Fruit fly (Drosophila melanogaster): ENCODE measurements around the gene CG15599.

The CG15599 gene

DNA sequence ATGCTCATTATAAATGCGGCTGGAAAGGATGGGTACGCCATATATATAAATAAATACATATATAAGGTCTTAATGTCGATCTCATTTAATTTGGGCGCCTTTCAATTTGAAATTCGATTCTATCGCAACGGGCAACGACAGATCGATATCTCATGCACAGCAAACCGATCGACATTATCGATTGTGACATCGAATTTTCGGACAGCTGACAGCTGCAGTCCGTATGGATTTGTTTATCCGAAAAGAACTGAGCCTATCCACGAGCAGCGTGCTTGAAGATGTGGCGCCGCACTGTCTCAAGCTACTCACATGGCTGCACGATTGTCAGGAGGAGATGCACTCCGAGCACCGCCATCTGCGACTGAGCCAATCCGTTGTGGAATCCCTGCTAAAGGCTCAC, 43.3 kb upstream of the CG15599 start, which contains the start of gene CG8191:
TSS of gene CG8191 (plus strand) at position 211 of the 400 bp plus-strand sequence.
- TF ChIP-seq Sry-β (GFP tag; optimal IDR thresholded peaks at IDR 0.05) (peak; percentile 17), CG6791 (GFP tag; IDR thresholded peaks at IDR 0.05; ENCODE audit: partially characterized antibody) (peak; percentile 86), knrl (GFP tag; IDR thresholded peaks at IDR 0.05; ENCODE audit: partially characterized antibody) (peak; percentile 44; the same call in 2 of the 3 replicates), sim (GFP tag; IDR thresholded peaks at IDR 0.05) (no peak), CG7372 (GFP tag; IDR thresholded peaks at IDR 0.05) (no peak), CG2116 (GFP tag; optimal IDR thresholded peaks at IDR 0.05) (peak; percentile 72), al (GFP tag; IDR thresholded peaks at IDR 0.05) (no peak), CG16813 (GFP tag; IDR thresholded peaks at IDR 0.05; ENCODE audit: partially characterized antibody) (peak; percentile 68), Poxn (GFP tag; IDR thresholded peaks at IDR 0.05) (no peak), MBD-R2 (GFP tag; IDR thresholded peaks at IDR 0.05) (peak; percentile 70), MESR4 (GFP tag; optimal IDR thresholded peaks at IDR 0.05) (peak; percentile 50), CG32532 (GFP tag; IDR thresholded peaks at IDR 0.05) (no peak), CG10209 (GFP tag; optimal IDR thresholded peaks at IDR 0.05) (no peak), Hsf (GFP tag; optimal IDR thresholded peaks at IDR 0.05) (no peak), hbn (GFP tag; IDR thresholded peaks at IDR 0.05; ENCODE audit: partially characterized antibody) (peak; percentile 69), CG17829 (tag; optimal IDR thresholded peaks at IDR 0.05) (peak; percentile 6), sna (GFP tag; IDR thresholded peaks at IDR 0.05; ENCODE audit: partially characterized antibody) (peak; percentile 62), slp2 (GFP tag; optimal IDR thresholded peaks at IDR 0.05) (no peak), Myb (GFP tag; optimal IDR thresholded peaks at IDR 0.05) (peak; percentile 34), sd (tag; optimal IDR thresholded peaks at IDR 0.05) (no peak), CG8924 (tag; optimal IDR thresholded peaks at IDR 0.05) (no peak), CG11696 (GFP tag; IDR thresholded peaks at IDR 0.05) (no peak), zen2 (GFP tag; IDR thresholded peaks at IDR 0.05; ENCODE audit: partially characterized antibody) (peak; percentile 86), HLH3B (GFP tag; IDR thresholded peaks at IDR 0.05) (no peak), dmrt99B (tag; optimal IDR thresholded peaks at IDR 0.05) (no peak), ewg (GFP tag; optimal IDR thresholded peaks at IDR 0.05) (no peak), nerfin-2 (GFP tag; IDR thresholded peaks at IDR 0.05; ENCODE audit: partially characterized antibody) (peak; percentile 73), mld (GFP tag; IDR thresholded peaks at IDR 0.05; ENCODE audit: partially characterized antibody) (peak; percentile 75; the same call in 2 of the 3 replicates), Hr78 (GFP tag; optimal IDR thresholded peaks at IDR 0.05) (no peak), Opbp (GFP tag; IDR thresholded peaks at IDR 0.05; ENCODE audit: partially characterized antibody) (peak; percentile 78; the same call in 2 of the 3 replicates), CG2129 (GFP tag; IDR thresholded peaks at IDR 0.05; ENCODE audit: partially characterized antibody) (peak; percentile 45; the same call in 1 of the 2 replicates), Bgb (GFP tag; IDR thresholded peaks at IDR 0.05; ENCODE audit: partially characterized antibody) (peak; percentile 73), HLH4C (GFP tag; IDR thresholded peaks at IDR 0.05; ENCODE audit: partially characterized antibody) (peak; percentile 82), scrt (GFP tag; optimal IDR thresholded peaks at IDR 0.05) (no peak), ems (GFP tag; optimal IDR thresholded peaks at IDR 0.05) (no peak), Antp (GFP tag; optimal IDR thresholded peaks at IDR 0.05) (no peak), Sry-δ (GFP tag; optimal IDR thresholded peaks at IDR 0.05) (peak; percentile 32), Dek (tag; optimal IDR thresholded peaks at IDR 0.05) (no peak), sqz (GFP tag; optimal IDR thresholded peaks at IDR 0.05) (no peak), D (optimal IDR thresholded peaks at IDR 0.05) (no peak), D (GFP tag; optimal IDR thresholded peaks at IDR 0.05) (no peak), Dref (GFP tag; IDR thresholded peaks at IDR 0.05) (peak; percentile 82), vnd (GFP tag; IDR thresholded peaks at IDR 0.05; ENCODE audit: partially characterized antibody) (peak; percentile 61; the same call in 2 of the 3 replicates), ERR (GFP tag; optimal IDR thresholded peaks at IDR 0.05) (no peak), CG18599 (GFP tag; optimal IDR thresholded peaks at IDR 0.05) (no peak), Xbp1 (GFP tag; optimal IDR thresholded peaks at IDR 0.05) (no peak), ato (GFP tag; IDR thresholded peaks at IDR 0.05; ENCODE audit: partially characterized antibody) (peak; percentile 82), sug (tag; optimal IDR thresholded peaks at IDR 0.05) (no peak), CG6654 (GFP tag; optimal IDR thresholded peaks at IDR 0.05) (no peak)

Measured in whole organism, embryonic.